Fruit fly (Drosophila melanogaster) whole organism, embryonic: Measurements from ENCODE around the gene CycB3.

Experiments used
- Adf1 ChIP-seq: fragments of 200-800 bp; sonication (Bioruptor generic); IDR thresholded peaks from 2 replicates; pipeline ENCODE4 v1.3.6; 2022; ENCODE audit warnings: missing biosample characterization, missing genetic modification characterization
- Blimp-1 ChIP-seq: fragments of 200-800 bp; sonication (Bioruptor generic); optimal IDR thresholded peaks from 3 replicates; lab custom pipeline; 2018; ENCODE audit warnings: missing biosample characterization, missing genetic modification characterization, mild to moderate bottlenecking, moderate library complexity, missing genetic modification reagents
- CG10209 ChIP-seq: fragments of 200-800 bp; sonication (Bioruptor generic); optimal IDR thresholded peaks from 3 replicates; lab custom pipeline; 2017; ENCODE audit warnings: missing biosample characterization, mild to moderate bottlenecking, missing genetic modification characterization, missing genetic modification reagents
- CG10979 ChIP-seq: fragments of 200-800 bp; sonication (Bioruptor generic); optimal IDR thresholded peaks from 2 replicates; lab custom pipeline; 2018; ENCODE audit warnings: missing biosample characterization, mild to moderate bottlenecking, missing genetic modification characterization, moderate library complexity
- CG11085 ChIP-seq: fragments of 200-800 bp; sonication (Bioruptor generic); IDR thresholded peaks from 2 replicates; pipeline ENCODE4 v1.3.6; 2022; ENCODE audit warnings: missing biosample characterization, missing genetic modification characterization
- CG11093 ChIP-seq: fragments of 200-800 bp; sonication (Bioruptor generic); IDR thresholded peaks from 3 replicates; pipeline ENCODE4 v1.3.6; 2022; ENCODE audit warnings: missing biosample characterization, missing genetic modification characterization
- CG11456 ChIP-seq: fragments of 200-800 bp; sonication (Bioruptor generic); IDR thresholded peaks from 3 replicates; pipeline ENCODE4 v1.3.6; 2022; ENCODE audit warnings: missing biosample characterization, missing genetic modification characterization
- CG12299 ChIP-seq: fragments of 200-800 bp; sonication (Bioruptor generic); optimal IDR thresholded peaks from 2 replicates; lab custom pipeline; 2018; ENCODE audit warnings: missing biosample characterization, mild to moderate bottlenecking, missing genetic modification characterization
- CG12391 ChIP-seq: fragments of 200-800 bp; sonication (Bioruptor generic); optimal IDR thresholded peaks from 3 replicates; lab custom pipeline; 2018; ENCODE audit warnings: missing biosample characterization, mild to moderate bottlenecking, missing genetic modification characterization, moderate library complexity
- CG17912 ChIP-seq: fragments of 200-800 bp; sonication (Bioruptor generic); optimal IDR thresholded peaks from 2 replicates; lab custom pipeline; 2018; ENCODE audit warnings: missing biosample characterization, mild to moderate bottlenecking, missing genetic modification characterization
- CG2129 ChIP-seq: fragments of 200-800 bp; sonication (Bioruptor generic); IDR thresholded peaks from 2 replicates; pipeline ENCODE4 v1.3.6; 2022; ENCODE audit warnings: missing biosample characterization, missing genetic modification characterization; ENCODE audit not compliant: partially characterized antibody
- CG31365 ChIP-seq: fragments of 200-800 bp; sonication (Bioruptor generic); optimal IDR thresholded peaks from 2 replicates; lab custom pipeline; 2018; ENCODE audit warnings: missing biosample characterization, mild to moderate bottlenecking, missing genetic modification characterization
- CG34376 ChIP-seq: fragments of 200-800 bp; sonication (Bioruptor generic); optimal IDR thresholded peaks from 2 replicates; lab custom pipeline; 2018; ENCODE audit warnings: missing biosample characterization, mild to moderate bottlenecking, missing genetic modification characterization
- CG34422 ChIP-seq: fragments of 200-800 bp; sonication (Bioruptor generic); IDR thresholded peaks from 3 replicates; pipeline ENCODE4 v1.3.6; 2022; ENCODE audit warnings: missing biosample characterization, missing genetic modification characterization
- CG6689 ChIP-seq: fragments of 200-800 bp; sonication (Bioruptor generic); IDR thresholded peaks from 2 replicates; pipeline ENCODE4 v1.3.6; 2022; ENCODE audit warnings: missing biosample characterization, missing genetic modification characterization
- CG7372 ChIP-seq: fragments of 200-800 bp; sonication (Bioruptor generic); IDR thresholded peaks from 2 replicates; pipeline ENCODE4 v1.3.6; 2022; ENCODE audit warnings: missing biosample characterization, missing genetic modification characterization
- CG8281 ChIP-seq: fragments of 200-800 bp; sonication (Bioruptor generic); optimal IDR thresholded peaks from 2 replicates; lab custom pipeline; 2018; ENCODE audit warnings: missing biosample characterization, mild to moderate bottlenecking, missing genetic modification characterization, moderate library complexity
- CG9727 ChIP-seq: fragments of 200-800 bp; sonication (Bioruptor generic); optimal IDR thresholded peaks from 3 replicates; lab custom pipeline; 2017; ENCODE audit warnings: missing biosample characterization, mild to moderate bottlenecking, missing genetic modification characterization
- Dp ChIP-seq: fragments of 200-800 bp; sonication (Bioruptor generic); optimal IDR thresholded peaks from 2 replicates; lab custom pipeline; 2018; ENCODE audit warnings: missing biosample characterization, mild to moderate bottlenecking, missing genetic modification characterization, moderate library complexity
- Drgx ChIP-seq: fragments of 200-800 bp; sonication (Bioruptor generic); IDR thresholded peaks from 2 replicates; pipeline ENCODE4 v1.3.6; 2022; ENCODE audit warnings: missing biosample characterization, missing genetic modification characterization
- HLH3B ChIP-seq: fragments of 200-800 bp; sonication (Bioruptor generic); IDR thresholded peaks from 2 replicates; pipeline ENCODE4 v1.3.6; 2022; ENCODE audit warnings: missing biosample characterization, missing genetic modification characterization
- Hr3 ChIP-seq: fragments of 200-800 bp; sonication (Bioruptor generic); optimal IDR thresholded peaks from 3 replicates; lab custom pipeline; 2016; ENCODE audit warnings: missing biosample characterization, missing genetic modification characterization
- Hr51 ChIP-seq, 2 experiments: fragments of 200-800 bp; sonication (Bioruptor generic); optimal IDR thresholded peaks; 2 replicates in 1 of 2; 3 replicates in 1 of 2; lab custom pipeline; 2016 to 2018; ENCODE audit warnings: missing biosample characterization in 2 of 2, missing genetic modification characterization in 2 of 2, mild to moderate bottlenecking in 1 of 2, moderate library complexity in 1 of 2
- Lim3 ChIP-seq: fragments of 200-800 bp; sonication (Bioruptor generic); IDR thresholded peaks from 2 replicates; pipeline ENCODE4 v1.3.6; 2022; ENCODE audit warnings: missing biosample characterization, missing genetic modification characterization
- Meics ChIP-seq: fragments of 200-800 bp; sonication (Bioruptor generic); optimal IDR thresholded peaks from 2 replicates; lab custom pipeline; 2017; ENCODE audit warnings: missing biosample characterization, mild to moderate bottlenecking, missing genetic modification characterization
- NC2β ChIP-seq: fragments of 200-800 bp; sonication (Bioruptor generic); optimal IDR thresholded peaks from 2 replicates; lab custom pipeline; 2016; ENCODE audit warnings: missing biosample characterization, missing genetic modification characterization
- Oli ChIP-seq: fragments of 200-800 bp; sonication (Bioruptor generic); optimal IDR thresholded peaks from 2 replicates; lab custom pipeline; 2018; ENCODE audit warnings: missing biosample characterization, mild to moderate bottlenecking, missing genetic modification characterization, moderate library complexity
- Rfx ChIP-seq: fragments of 200-800 bp; sonication (Bioruptor generic); IDR thresholded peaks from 2 replicates; pipeline ENCODE4 v1.3.6; 2022; ENCODE audit warnings: missing biosample characterization, missing genetic modification characterization
- Side ChIP-seq: fragments of 200-800 bp; sonication (Bioruptor generic); optimal IDR thresholded peaks from 2 replicates; lab custom pipeline; 2016; ENCODE audit warnings: missing biosample characterization, missing genetic modification characterization
- ac ChIP-seq: fragments of 200-800 bp; sonication (Bioruptor generic); optimal IDR thresholded peaks from 3 replicates; lab custom pipeline; 2017; ENCODE audit warnings: missing biosample characterization, mild to moderate bottlenecking, missing genetic modification characterization
- aop ChIP-seq: fragments of 200-800 bp; sonication (Bioruptor generic); IDR thresholded peaks from 2 replicates; pipeline ENCODE4 v1.3.6; 2022; ENCODE audit warnings: missing biosample characterization, missing genetic modification characterization
- bigmax ChIP-seq: fragments of 200-800 bp; sonication (Bioruptor generic); optimal IDR thresholded peaks from 2 replicates; lab custom pipeline; 2018; ENCODE audit warnings: missing biosample characterization, mild to moderate bottlenecking, missing genetic modification characterization
- cwo ChIP-seq: fragments of 200-800 bp; sonication (Bioruptor generic); optimal IDR thresholded peaks from 3 replicates; lab custom pipeline; 2017; ENCODE audit warnings: missing biosample characterization, missing genetic modification characterization, mild to moderate bottlenecking, moderate library complexity, missing genetic modification reagents
- da ChIP-seq: fragments of 200-800 bp; sonication (Bioruptor generic); optimal IDR thresholded peaks from 2 replicates; lab custom pipeline; 2016; ENCODE audit warnings: missing biosample characterization, missing genetic modification characterization
- dmrt11E ChIP-seq: fragments of 200-800 bp; sonication (Bioruptor generic); optimal IDR thresholded peaks from 3 replicates; lab custom pipeline; 2018; ENCODE audit warnings: missing biosample characterization, mild to moderate bottlenecking, missing genetic modification characterization, moderate library complexity
- dysf ChIP-seq: fragments of 200-800 bp; sonication (Bioruptor generic); IDR thresholded peaks from 3 replicates; pipeline ENCODE4 v1.3.6; 2022; ENCODE audit warnings: missing biosample characterization, missing genetic modification characterization
- fd3F ChIP-seq: fragments of 200-800 bp; sonication (Bioruptor generic); optimal IDR thresholded peaks from 2 replicates; lab custom pipeline; 2018; ENCODE audit warnings: missing biosample characterization, mild to moderate bottlenecking, missing genetic modification characterization, moderate library complexity
- hkb ChIP-seq, 2 experiments: fragments of 200-800 bp in 1 of 2; fragments of >200 bp in 1 of 2; sonication (Bioruptor generic) in 1 of 2; IDR thresholded peaks in 1 of 2; optimal IDR thresholded peaks in 1 of 2; 2 replicates each; pipeline versions ENCODE4 v1.3.6 to Lab custom; 2017 to 2022; ENCODE audit warnings: missing biosample characterization in 1 of 2, missing genetic modification characterization in 1 of 2
- ken ChIP-seq: fragments of 200-800 bp; sonication (Bioruptor generic); IDR thresholded peaks from 3 replicates; pipeline ENCODE4 v1.3.6; 2022; ENCODE audit warnings: missing biosample characterization, missing genetic modification characterization
- lilli ChIP-seq: fragments of 200-800 bp; sonication (Bioruptor generic); optimal IDR thresholded peaks from 3 replicates; lab custom pipeline; 2016; ENCODE audit warnings: missing biosample characterization, missing genetic modification characterization
- nmo ChIP-seq: fragments of 200-800 bp; sonication (Bioruptor generic); optimal IDR thresholded peaks from 2 replicates; lab custom pipeline; 2018; ENCODE audit warnings: missing biosample characterization, mild to moderate bottlenecking, missing genetic modification characterization, moderate library complexity
- oc ChIP-seq: fragments of 200-800 bp; sonication (Bioruptor generic); optimal IDR thresholded peaks from 2 replicates; lab custom pipeline; 2018; ENCODE audit warnings: missing biosample characterization, mild to moderate bottlenecking, missing genetic modification characterization, moderate library complexity
- sens ChIP-seq: fragments of 200-800 bp; sonication (Bioruptor generic); peaks from one replicate; lab custom pipeline; 2016; ENCODE audit warnings: missing biosample characterization, missing genetic modification characterization
- shn ChIP-seq: fragments of 200-800 bp; sonication (Bioruptor generic); optimal IDR thresholded peaks from 3 replicates; lab custom pipeline; 2016; ENCODE audit warnings: missing biosample characterization, missing genetic modification characterization
- ssp ChIP-seq: fragments of 200-800 bp; sonication (Bioruptor generic); IDR thresholded peaks from 2 replicates; pipeline ENCODE4 v1.3.6; 2022; ENCODE audit warnings: missing biosample characterization, missing genetic modification characterization
- zen2 ChIP-seq: fragments of 200-800 bp; sonication (Bioruptor generic); IDR thresholded peaks from 3 replicates; pipeline ENCODE4 v1.3.6; 2022; ENCODE audit warnings: missing biosample characterization, missing genetic modification characterization; ENCODE audit not compliant: partially characterized antibody

Gene CycB3

DNA sequence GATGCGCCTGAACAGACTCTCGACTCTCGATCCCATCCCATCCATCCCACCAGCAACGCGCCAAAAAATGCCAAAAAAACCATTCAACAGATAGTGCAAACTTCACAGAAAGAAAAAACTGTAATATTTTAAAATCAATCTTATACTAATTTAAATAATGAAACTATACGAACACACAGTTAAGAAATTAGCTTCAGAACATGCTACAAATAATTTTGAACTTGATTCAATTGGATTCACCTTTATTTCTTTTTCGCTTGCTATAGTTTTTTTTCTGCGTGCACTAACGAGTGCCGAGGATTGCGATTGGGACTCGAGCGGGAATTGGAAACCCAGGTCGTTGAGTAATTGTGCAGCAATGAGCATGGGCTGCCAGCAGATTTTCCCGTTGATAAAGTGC, 37.4 kb upstream of the CycB3 start:
- TF ChIP-seq Rfx (no peak), CG31365 (tag; lab: Kevin White, UChicago) (no peak), ssp (no peak), CG6689 (GFP tag; lab: Robert Waterston, UW) (no peak), lilli (GFP tag; lab: Kevin White, UChicago) (no peak), CG12299 (tag; lab: Kevin White, UChicago) (no peak), Drgx (GFP tag; lab: Robert Waterston, UW) (peak; percentile 28; the same call in 1 of the 2 replicates), NC2β (GFP tag; lab: Kevin White, UChicago) (no peak), aop (GFP tag; lab: Robert Waterston, UW) (no peak)

DNA sequence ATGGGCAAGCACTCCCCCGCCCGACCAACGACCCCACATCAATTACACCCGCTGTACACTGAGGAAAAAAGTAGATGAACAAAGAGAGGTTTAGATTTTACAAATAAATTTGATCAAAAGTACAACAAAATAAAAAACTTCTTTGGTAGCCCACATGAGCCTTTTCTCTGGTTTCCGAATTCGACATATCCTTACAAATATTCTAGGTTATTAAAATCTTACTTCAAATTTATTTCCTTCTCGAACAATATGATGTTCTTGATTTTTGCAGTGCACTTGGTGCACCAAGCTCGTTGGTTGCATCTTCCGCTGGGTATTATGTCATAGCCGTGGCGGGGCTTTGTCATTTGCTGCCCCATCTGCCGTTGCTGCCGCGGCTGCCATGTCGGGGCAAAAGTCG, 36.0 kb upstream of the CycB3 start:
- TF ChIP-seq Dp (no peak), CG34376 (GFP tag; lab: Kevin White, UChicago) (no peak), CG9727 (no peak), Lim3 (GFP tag; lab: Robert Waterston, UW) (no peak), zen2 (GFP tag; lab: Robert Waterston, UW) (no peak), ac (GFP tag; lab: Kevin White, UChicago) (no peak), CG34422 (no peak), CG12391 (tag; lab: Kevin White, UChicago) (no peak), dmrt11E (tag; lab: Kevin White, UChicago) (no peak), CG17912 (GFP tag; lab: Kevin White, UChicago) (no peak), sens (GFP tag; lab: Kevin White, UChicago) (peak; percentile 35), CG11456 (GFP tag; lab: Robert Waterston, UW) (no peak), Drgx (GFP tag; lab: Robert Waterston, UW) (peak; percentile 46; the same call in 1 of the 2 replicates), bigmax (GFP tag; lab: Kevin White, UChicago) (no peak), CG2129 (GFP tag; lab: Robert Waterston, UW) (no peak), oc (tag; lab: Kevin White, UChicago) (no peak), CG7372 (0 out of 2 replicates have a peak, but pooled peaks have one; percentile 1), Side (GFP tag; lab: Kevin White, UChicago) (no peak), Hr3 (GFP tag; lab: Kevin White, UChicago) (no peak), CG8281 (no peak)

DNA sequence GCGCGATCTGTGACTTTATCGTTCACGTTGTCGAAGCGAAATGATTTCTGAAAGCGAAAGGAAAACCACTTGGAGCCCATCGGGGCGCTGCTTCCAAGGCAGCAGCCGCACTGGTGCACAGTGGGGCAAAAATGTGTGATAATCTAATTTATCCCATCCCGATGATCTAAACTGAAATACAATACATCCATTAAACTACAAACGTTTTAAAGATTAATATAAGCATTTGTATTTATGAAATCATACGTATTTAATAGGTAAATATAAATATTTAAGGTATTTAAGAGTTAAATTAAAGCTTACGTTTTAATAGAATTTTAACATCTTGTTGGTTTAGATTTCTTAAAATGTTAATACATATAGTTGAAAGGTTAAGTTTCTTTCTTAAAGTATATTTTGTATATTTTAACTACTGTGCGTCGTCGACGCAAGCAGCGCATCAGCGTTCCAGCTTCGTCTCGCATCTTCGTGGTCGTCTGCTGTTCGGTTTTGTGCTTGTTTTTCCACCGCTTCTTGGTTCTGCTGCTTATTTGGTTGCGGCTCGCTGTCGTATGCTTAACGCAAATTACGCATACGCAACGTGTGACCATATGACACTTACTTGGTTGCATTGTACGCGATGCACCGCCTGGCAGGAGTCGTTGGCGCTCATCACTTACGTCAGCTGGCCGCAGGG, 35.5 kb upstream of the CycB3 start, which contains the start of gene CG13643:
CG13643 (minus strand) TSS at position 46 of the 676 bp plus-strand sequence.
- TF ChIP-seq shn (GFP tag; lab: Kevin White, UChicago), result no peak
- TF ChIP-seq ken (GFP tag; lab: Robert Waterston, UW), result 0 out of 3 replicates have a peak, but pooled peaks have one; percentile 23
- TF ChIP-seq hkb (optimal IDR thresholded peaks at IDR 0.05; lab: Kevin White, UChicago), result no peak
- 0 out of 2 replicates have a peak, but pooled peaks have one; percentile 34 for TF ChIP-seq hkb (GFP tag; IDR thresholded peaks at IDR 0.05; lab: Robert Waterston, UW)
- peak; percentile 64 for TF ChIP-seq Blimp-1 (GFP tag; lab: Kevin White, UChicago)
- TF ChIP-seq CG10209 (GFP tag; lab: Kevin White, UChicago), result peak; percentile 34
- no peak for TF ChIP-seq CG11085 (GFP tag; lab: Robert Waterston, UW)
- TF ChIP-seq Meics, result peak; percentile 53
- TF ChIP-seq CG9727, result peak; percentile 13
- no peak for TF ChIP-seq HLH3B (GFP tag; lab: Robert Waterston, UW)
- TF ChIP-seq dysf (GFP tag; lab: Robert Waterston, UW), result peak; percentile 60; the same call in 2 of the 3 replicates
- TF ChIP-seq CG6689 (GFP tag; lab: Robert Waterston, UW), result 0 out of 2 replicates have a peak, but pooled peaks have one; percentile 13
- TF ChIP-seq Oli (tag; lab: Kevin White, UChicago), result peak; percentile 33
- peak; percentile 34; the same call in 1 of the 2 replicates for TF ChIP-seq Adf1 (GFP tag; lab: Robert Waterston, UW)
- no peak for TF ChIP-seq Hr51 (GFP tag; optimal IDR thresholded peaks at IDR 0.05; lab: Kevin White, UChicago)
- TF ChIP-seq cwo, result peak; percentile 12
- peak; percentile 80 for TF ChIP-seq CG7372
- TF ChIP-seq fd3F (GFP tag; lab: Kevin White, UChicago), result peak; percentile 11
- peak; percentile 45 for TF ChIP-seq nmo
- peak; percentile 37 for TF ChIP-seq CG12391 (tag; lab: Kevin White, UChicago)
- peak; percentile 43 for TF ChIP-seq CG10979 (tag; lab: Kevin White, UChicago)
- no peak for TF ChIP-seq da
- no peak for TF ChIP-seq CG11093 (GFP tag; lab: Robert Waterston, UW)
